Fruit fly (Drosophila melanogaster): ENCODE results near the gene stg.

Gene stg

DNA sequence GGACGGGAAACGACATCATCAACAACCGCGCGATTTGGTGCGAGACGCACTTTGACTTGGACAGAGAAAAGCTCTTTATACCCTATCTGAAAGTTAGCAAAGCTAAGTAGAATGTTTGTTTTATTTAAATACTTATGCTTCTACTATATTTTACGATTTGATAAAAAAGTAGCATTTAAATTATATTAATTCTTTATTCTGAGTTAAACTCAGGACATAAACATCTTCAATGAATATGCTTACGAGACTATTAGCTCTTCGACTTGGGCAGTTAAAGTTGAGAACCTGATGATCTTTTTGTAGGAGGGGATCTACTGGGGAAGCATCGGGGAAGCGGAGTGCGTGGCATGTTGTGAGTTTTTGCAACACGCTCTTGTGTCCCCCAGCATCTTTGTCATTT is 22.1 kb upstream of the stg start:
- TF ChIP-seq CTCF (optimal IDR thresholded peaks at IDR 0.05) (no peak), CG8478 (optimal IDR thresholded peaks at IDR 0.05) (no peak)

DNA sequence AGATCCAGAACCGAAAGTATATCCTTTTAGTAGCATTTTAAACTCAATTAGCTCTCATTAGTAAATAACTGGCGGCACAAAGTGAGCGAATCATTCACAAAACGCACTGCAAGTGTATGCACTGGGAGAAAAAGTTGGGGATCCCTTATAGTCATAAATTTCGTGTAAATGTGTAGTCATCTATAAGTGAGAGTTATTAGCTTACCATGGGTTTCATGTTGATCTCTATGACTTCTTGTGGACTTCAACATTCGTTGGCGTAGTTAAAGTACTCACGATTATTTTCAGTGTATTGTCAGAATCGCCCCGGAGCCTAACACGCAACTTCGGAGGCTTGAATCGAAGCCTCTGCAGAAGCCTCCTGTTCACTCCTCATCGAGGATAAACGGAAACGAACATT is 21.4 kb upstream of the stg start:
- TF ChIP-seq CTCF (optimal IDR thresholded peaks at IDR 0.05), result no peak
- TF ChIP-seq CG8478 (optimal IDR thresholded peaks at IDR 0.05), result no peak

DNA sequence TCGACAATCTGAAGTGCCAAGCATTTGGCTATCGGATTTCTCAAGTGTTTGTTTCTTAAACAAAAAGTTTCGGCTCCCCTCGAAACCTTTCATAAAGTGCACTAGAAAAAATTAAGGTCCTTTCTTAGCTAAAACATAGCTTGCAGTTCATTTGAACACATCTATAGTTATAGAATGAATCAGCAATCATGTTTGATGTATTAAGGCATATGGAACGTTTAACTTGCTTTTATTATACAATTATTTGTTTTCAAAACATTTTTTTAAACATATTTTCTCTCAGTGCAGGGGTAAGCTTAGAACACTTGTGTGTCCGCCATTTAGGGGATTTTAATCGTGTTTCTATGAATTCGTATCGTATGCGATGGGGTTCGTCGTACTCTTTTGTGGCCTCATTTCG is 19.0 kb upstream of the stg start:
- TF ChIP-seq CG8478 (optimal IDR thresholded peaks at IDR 0.05) (no peak), CTCF (optimal IDR thresholded peaks at IDR 0.05) (no peak)

DNA sequence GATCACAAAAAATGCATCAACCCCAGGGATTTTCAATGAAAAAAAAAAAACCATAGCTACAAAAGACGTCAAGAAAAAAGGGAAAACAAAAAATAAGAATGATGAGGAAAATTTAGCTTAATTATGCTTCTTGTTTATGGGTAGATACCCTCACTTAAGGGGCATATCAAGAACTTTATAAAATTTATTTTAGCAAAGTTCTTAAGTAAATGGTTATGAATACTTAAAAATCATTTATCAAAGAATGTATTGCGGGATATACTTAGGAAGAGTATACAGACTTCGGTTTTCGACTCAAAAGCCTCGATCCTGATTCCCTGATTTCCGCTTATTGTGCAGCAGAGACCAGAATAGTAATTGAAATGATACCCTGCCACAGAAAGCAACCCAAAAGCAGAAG is 17.4 kb upstream of the stg start:
- TF ChIP-seq CG8478 (optimal IDR thresholded peaks at IDR 0.05) (no peak), CTCF (optimal IDR thresholded peaks at IDR 0.05) (no peak)

DNA sequence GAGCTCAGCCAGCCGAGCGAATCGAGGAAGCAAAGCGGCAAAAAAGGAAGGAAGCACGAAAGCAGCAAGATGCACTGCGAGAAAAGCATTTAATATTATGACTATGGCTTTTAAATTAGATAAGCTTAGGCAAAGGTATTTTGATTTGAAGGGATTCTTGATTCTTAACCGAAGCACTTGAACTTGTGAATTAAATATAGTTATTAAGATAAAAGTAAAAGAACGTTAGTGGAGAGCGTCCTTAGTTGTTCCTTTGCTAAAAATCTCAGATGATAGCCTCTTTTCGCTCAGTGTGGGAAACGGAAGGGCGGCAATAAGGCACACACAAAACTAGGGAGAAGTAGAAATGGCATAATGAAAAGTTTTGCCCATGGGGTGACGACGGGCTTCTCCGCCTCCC is 13.6 kb upstream of the stg start:
- TF ChIP-seq CTCF (optimal IDR thresholded peaks at IDR 0.05) (no peak), CG8478 (optimal IDR thresholded peaks at IDR 0.05) (no peak)

DNA sequence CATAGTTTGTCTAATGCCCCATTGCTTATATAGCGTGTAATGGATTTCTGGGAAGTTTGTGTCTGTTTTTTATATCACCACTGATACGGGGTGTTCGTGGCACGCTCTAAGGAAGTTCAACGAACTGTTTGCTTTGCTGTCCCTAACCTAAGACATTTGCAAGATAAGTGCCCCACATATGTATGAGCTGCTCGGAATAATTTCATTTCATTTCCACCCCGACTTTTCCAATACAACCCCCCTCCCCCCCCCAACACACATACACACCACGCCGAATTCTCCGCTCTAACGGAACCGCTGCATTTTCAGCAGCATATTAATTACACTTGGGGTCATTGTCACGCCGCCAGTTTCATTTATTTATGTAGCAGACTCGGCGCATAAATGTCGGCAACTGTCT is 12.5 kb upstream of the stg start:
- TF ChIP-seq CTCF (optimal IDR thresholded peaks at IDR 0.05) (no peak), CG8478 (optimal IDR thresholded peaks at IDR 0.05) (no peak)

DNA sequence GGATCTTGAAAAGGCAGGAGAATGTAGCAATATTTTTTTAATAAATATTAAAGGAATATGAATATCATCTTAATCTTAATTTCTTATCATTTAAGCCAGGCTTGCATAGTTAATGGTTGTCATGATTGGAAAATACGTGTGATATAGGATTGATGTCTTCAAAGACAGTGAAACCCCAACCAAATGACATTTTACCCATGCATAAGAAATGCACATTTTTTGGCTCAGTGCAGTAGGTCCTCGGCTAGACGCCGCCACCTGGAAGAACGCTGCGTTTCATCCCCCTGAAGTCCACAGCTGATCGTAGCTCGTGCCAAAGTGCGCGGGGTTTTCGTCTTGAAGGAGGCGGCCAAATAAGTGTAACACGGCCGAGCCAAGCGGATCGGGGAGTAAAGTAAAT is 11.0 kb upstream of the stg start:
- TF ChIP-seq CTCF (optimal IDR thresholded peaks at IDR 0.05), result no peak
- no peak for TF ChIP-seq CG8478 (optimal IDR thresholded peaks at IDR 0.05)

DNA sequence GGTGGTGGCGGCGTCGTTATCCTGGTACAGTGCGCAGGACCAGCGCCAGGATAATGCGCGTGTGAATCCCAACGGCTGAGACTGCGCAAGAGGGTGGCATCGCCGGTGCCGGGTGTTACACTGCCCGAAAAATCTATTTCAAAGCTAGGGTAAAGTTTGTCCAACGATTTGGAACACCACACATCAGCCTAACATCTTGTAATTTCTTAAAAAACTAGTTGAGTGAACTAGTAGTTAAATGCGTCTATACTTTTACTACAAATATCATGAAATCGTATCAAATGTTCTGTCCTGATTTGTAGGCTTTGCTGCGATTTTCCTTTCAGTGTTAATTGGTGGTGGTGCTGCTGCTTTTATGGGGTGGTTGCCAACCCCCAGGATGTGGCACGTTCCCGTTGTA is 9.5 kb upstream of the stg start:
- no peak for TF ChIP-seq CTCF (optimal IDR thresholded peaks at IDR 0.05)
- TF ChIP-seq CG8478 (optimal IDR thresholded peaks at IDR 0.05), result no peak

DNA sequence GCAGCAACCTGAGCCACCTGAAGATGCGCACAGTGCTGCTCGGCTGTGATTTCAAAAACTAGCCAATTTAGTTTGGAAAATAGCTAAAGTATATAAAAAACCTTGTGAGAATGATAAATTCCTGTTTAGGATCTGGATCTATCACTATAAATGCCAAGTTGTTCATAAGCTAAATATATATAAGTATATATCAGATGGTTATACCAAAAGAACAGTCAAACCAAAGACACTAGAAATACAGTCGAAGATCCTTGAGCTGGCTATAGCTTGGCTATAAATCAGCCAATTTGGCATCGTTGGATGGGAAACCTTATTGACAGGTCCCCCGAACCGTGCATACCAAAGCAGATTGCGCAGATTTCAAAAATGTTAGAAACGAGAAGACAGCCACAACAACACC is 7.7 kb upstream of the stg start:
- TF ChIP-seq CTCF (optimal IDR thresholded peaks at IDR 0.05) (no peak), CG8478 (optimal IDR thresholded peaks at IDR 0.05) (no peak)

DNA sequence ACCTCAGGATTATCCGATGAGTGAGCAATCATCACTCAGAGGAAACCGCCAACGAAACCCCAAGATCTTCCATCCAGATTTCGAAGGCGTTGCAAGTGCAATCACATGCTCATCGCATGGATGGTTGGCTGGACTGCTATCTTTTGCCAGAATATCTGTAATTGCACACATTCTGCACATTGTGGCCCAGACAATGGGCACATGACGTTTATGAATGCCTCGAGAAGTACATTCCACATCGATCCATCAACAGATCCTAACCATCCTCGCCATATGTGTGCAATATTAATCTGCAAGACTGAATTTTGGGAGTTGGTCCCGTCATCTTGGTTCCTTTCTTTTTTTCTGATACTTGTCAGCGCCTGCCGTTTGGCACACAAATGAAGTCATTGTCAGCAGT is 6.9 kb upstream of the stg start:
- TF ChIP-seq CTCF (optimal IDR thresholded peaks at IDR 0.05) (no peak), CG8478 (optimal IDR thresholded peaks at IDR 0.05) (no peak)

DNA sequence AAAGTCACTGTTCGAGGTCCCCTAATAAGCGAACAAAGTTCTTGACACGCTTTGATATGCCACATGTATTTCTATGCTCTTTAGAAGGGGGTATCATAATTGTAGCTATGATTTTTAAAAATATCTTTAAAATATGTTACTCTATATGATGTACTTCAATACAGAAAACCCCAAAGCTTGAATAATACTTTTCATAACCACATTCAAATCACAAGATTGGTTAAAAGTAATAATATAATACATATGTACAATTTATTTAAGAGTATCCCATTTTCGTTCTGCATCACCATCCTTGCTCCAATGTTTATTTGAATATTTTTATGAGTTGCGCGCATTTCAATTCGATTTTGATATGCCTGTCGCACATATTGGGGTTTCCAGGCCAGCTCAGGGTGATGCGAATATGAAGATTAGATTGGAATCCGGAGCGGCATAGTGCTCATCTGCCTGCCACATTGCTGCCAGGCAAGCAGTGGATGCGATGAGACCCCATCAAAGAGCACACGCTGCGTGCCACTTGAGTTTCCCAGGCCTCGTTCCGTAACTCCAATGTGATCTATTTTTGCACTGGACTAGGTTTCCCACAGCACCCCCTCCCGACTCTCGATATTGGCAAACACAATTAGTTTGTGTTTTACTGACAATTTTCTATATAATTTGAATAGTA is 4.0 kb upstream of the stg start:
- TF ChIP-seq CG8478 (optimal IDR thresholded peaks at IDR 0.05) (no peak), CTCF (optimal IDR thresholded peaks at IDR 0.05) (no peak)

DNA sequence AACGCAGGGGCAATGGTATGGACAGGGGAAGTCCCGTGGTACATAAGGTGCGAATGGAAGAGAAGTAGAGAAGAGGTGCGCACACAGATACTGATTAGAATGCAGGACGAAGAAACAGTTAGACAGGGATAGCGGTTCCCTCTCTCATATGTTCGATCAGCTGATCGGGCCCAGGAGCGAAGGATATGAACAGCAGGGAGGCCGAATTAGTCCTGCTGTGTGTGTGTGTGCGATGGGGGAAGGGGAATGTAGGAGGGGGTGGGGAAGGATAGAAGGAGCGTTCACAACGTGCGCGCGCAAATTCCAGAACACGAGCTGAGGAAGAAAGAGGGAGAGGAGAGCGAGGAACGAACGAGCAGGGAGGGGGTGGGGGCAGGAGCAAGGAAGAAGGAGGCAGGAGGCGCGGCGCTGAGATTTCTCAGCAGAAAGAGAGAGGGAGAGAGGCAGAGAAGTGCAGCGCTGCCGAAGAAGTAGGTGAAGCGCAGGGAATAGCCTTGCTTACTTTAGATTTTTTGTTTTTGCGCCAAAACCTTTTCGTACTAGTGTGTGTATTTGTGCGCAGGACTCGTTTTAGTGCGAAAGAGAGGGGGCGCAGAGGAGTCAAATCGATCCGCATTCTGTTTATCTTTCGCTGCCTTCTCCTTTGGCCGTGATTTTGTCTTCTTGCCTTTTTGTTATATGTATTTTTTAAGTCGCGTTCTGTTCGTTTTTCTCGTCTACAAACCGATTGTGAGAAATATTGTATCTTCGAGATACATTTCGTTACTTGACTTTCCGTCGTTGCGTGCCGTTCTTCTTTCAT is 2.5 kb upstream of the stg start:
- no peak for TF ChIP-seq CTCF (optimal IDR thresholded peaks at IDR 0.05)
- no peak for TF ChIP-seq CG8478 (optimal IDR thresholded peaks at IDR 0.05)

DNA sequence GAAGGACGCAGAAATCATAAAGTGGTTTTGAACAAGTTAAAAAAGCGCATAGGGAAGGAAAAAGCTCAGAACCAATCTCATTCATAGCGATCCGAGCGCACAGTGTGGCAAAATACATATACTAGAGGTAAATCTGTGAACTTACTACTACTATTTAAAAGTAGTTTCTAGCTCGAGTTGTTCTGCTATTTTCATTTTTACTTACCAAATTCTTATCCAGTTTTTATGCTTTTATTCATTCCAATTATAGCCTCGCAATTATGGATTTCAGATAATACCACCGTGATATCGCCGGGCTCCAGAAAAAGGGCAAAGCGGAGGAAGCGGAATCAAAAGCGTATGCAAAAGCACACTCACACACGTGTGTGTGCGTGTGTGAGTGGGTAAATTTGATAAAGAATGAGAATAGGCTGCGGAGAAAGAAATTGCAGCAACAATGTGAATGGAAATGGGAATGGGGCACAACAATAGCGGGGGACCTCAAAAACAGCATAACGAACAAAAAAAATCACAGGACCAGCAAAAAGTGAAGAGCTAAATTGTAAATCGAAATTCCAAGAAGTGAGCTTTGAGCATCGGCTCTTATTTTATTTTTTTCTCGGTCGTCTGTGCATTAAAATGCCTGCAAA is 1.3 kb upstream of the stg start:
- no peak for TF ChIP-seq CTCF (optimal IDR thresholded peaks at IDR 0.05)
- no peak for TF ChIP-seq CG8478 (optimal IDR thresholded peaks at IDR 0.05)

DNA sequence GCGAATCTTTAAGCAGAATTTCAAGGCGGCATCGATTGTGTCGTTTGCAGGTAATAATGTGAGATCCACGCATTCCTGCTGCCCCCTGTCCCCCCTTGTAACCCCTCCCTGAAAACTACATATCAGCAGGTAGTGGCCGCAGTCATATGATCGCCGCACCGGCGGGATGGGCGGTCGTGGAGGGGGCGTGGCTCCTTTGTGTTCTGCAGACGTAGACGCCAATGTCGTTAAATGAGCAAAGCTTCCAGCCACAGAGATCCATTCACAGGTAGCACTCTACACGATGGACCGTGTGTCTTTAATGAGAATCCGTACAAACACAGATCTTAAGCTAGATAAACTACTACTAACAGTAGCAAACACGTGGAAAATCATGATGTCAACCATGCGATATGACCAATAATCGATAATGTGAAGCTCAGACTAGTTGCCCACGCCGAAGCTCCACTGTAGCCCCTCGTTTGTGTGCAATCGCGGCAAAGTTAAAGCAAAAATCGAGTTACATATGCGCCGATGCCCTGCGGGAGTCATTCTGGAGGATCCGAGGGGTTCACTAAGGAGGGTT is 445 bp upstream of the stg start, which contains the start of gene CG45544:
Gene CG45544, plus strand, starts transcription at position 523 of the 565 bp plus-strand sequence.
- TF ChIP-seq CTCF (optimal IDR thresholded peaks at IDR 0.05) (no peak), CG8478 (optimal IDR thresholded peaks at IDR 0.05) (no peak)

DNA sequence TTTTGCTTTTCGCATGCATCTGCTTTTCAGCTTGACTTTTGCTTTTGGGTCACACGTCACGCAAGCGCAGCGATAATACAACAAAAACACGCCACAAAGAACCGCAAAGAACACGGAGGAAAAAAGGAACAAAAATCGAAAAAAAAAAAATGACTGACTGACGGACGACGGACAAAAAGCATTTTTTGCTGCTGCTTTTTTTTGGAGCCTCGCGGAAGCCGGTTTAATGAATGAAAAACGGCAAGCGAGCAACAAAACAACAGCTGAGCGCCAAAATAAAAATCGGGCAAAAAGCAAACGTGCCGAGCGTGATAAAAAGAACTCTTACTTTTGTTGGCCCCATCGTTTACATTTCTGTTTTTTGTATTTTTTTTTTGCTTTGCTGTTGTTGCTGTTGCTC is 1.2 kb downstream of the stg start:
- TF ChIP-seq CTCF (optimal IDR thresholded peaks at IDR 0.05), result no peak
- TF ChIP-seq CG8478 (optimal IDR thresholded peaks at IDR 0.05), result no peak

DNA sequence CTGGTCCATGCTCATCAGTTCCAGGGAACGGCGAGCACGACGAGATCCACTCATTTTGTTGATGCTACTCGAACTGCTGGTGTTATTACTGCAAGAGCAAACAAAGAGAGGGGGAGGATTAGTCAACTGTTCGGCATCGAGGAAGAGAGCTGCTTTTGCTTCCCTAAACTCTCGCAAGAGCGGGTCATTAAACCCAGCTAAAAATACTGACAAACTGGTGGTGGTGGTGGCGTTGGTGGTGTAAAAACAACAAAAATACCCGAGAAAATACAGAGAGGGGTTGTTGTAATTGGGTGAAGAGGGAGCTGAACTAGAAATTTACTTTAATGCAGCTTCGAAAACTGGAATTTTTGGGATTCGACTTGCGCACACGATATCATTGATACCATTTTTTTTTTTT is 1.7 kb downstream of the stg start:
- TF ChIP-seq CTCF (optimal IDR thresholded peaks at IDR 0.05) (no peak), CG8478 (optimal IDR thresholded peaks at IDR 0.05) (no peak)

Data from S2 (cell line).